Fruit fly (Drosophila melanogaster): ENCODE data around the gene Ids.

DNA sequence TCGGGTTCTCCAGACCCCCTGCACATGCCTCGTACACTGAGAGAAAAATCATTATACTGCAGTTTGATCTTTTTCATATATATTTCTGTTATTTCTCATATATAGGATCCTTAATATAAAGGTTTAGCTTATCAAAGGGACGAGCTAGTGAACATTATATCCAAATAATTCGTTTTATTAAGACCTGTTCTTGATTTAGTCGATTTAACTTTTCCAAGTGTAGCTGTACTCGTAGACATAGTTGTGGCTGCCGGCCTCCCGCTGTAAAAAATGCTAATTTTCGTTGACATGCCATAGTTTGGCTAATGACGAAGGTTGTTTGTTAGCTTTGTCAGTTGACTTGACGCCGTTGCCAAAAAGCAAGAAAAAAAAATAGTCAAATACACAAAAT is 4.4 kb downstream of the Ids start:
- peak; percentile 53 for TF ChIP-seq CG6276 (GFP tag; optimal IDR thresholded peaks at IDR 0.05)
- TF ChIP-seq CG6163 (GFP tag; IDR thresholded peaks at IDR 0.05) = peak; percentile 82
- peak; percentile 26 for TF ChIP-seq CG7368 (GFP tag; optimal IDR thresholded peaks at IDR 0.05)
- TF ChIP-seq esn (GFP tag; optimal IDR thresholded peaks at IDR 0.05) = no peak
- TF ChIP-seq Gug (GFP tag; IDR thresholded peaks at IDR 0.05) = peak; percentile 58; the same call in 1 of the 2 replicates
- peak; percentile 56 for TF ChIP-seq CG10631 (GFP tag; optimal IDR thresholded peaks at IDR 0.05)
- no peak for TF ChIP-seq CG34406 (GFP tag; optimal IDR thresholded peaks at IDR 0.05)
- TF ChIP-seq Lpt (GFP tag; optimal IDR thresholded peaks at IDR 0.05) = peak; percentile 51
- TF ChIP-seq Eip93F (GFP tag; optimal IDR thresholded peaks at IDR 0.05) = no peak
- TF ChIP-seq fd85E (GFP tag; optimal IDR thresholded peaks at IDR 0.05) = no peak
- TF ChIP-seq Hr39 (GFP tag; optimal IDR thresholded peaks at IDR 0.05) = no peak
- peak in 1 of 2 experiments; percentile 27 for TF ChIP-seq salr (GFP tag; optimal IDR thresholded peaks at IDR 0.05)
